Worm (Caenorhabditis elegans) whole organism, young adult: ENCODE results near the gene lhpp-1.

Experiments
- B0019.2 ChIP-seq: fragments of 200-800 bp; sonication (Bioruptor generic); conservative IDR thresholded peaks from 2 replicates; pipeline ENCODE4 v1.3.6; 2022; ENCODE audit warnings: missing genetic modification reagents, missing genetic modification characterization, missing compliant biosample characterization
- C06A6.2 ChIP-seq: fragments of 200-800 bp; sonication (Bioruptor generic); conservative IDR thresholded peaks from 2 replicates; pipeline ENCODE4 v1.3.6; 2022; ENCODE audit warnings: missing genetic modification characterization, missing compliant biosample characterization
- D2030.7 ChIP-seq: fragments of 200-800 bp; sonication (Bioruptor generic); IDR thresholded peaks from 2 replicates; pipeline ENCODE4 v1.3.6; 2022; ENCODE audit warnings: missing genetic modification reagents, missing genetic modification characterization, missing compliant biosample characterization
- F23B12.7 ChIP-seq: sonication (generic microtip); optimal IDR thresholded peaks from 2 replicates; lab custom pipeline; 2017; ENCODE audit warnings: missing genetic modification characterization, mild to moderate bottlenecking, missing compliant biosample characterization, antibody characterized with exemption, moderate library complexity; ENCODE audit not compliant: insufficient read depth
- F37B4.10 ChIP-seq: fragments of 200-800 bp; sonication (Bioruptor generic); IDR thresholded peaks from 2 replicates; pipeline ENCODE4 v1.3.6; 2022; ENCODE audit warnings: missing genetic modification characterization, missing compliant biosample characterization
- F57C9.4 ChIP-seq: sonication (generic microtip); optimal IDR thresholded peaks from 2 replicates; lab custom pipeline; 2017; ENCODE audit warnings: mild to moderate bottlenecking, missing genetic modification characterization, missing compliant biosample characterization
- Y53F4B.3 ChIP-seq: fragments of 200-800 bp; sonication (Bioruptor generic); IDR thresholded peaks from 2 replicates; pipeline ENCODE4 v1.3.6; 2022; ENCODE audit warnings: missing genetic modification reagents, missing genetic modification characterization, missing compliant biosample characterization
- Y53G8AR.9 ChIP-seq: fragments of 200-800 bp; sonication (Bioruptor generic); conservative IDR thresholded peaks from 2 replicates; pipeline ENCODE4 v1.3.6; 2022; ENCODE audit warnings: missing genetic modification reagents, missing genetic modification characterization, missing compliant biosample characterization
- Y79H2A.3 ChIP-seq: fragments of 200-800 bp; sonication (Bioruptor generic); conservative IDR thresholded peaks from 2 replicates; pipeline ENCODE4 v1.3.6; 2022; ENCODE audit warnings: missing genetic modification reagents, missing genetic modification characterization, missing compliant biosample characterization
- ZK185.1 ChIP-seq: sonication (generic microtip); optimal IDR thresholded peaks from 2 replicates; lab custom pipeline; 2016; ENCODE audit warnings: mild to moderate bottlenecking, missing genetic modification characterization, missing compliant biosample characterization; ENCODE audit not compliant: poor library complexity, severe bottlenecking
- ama-1 ChIP-seq, 3 experiments: fragments of 150-350 bp in 1 of 3; sonication (generic microtip) in 2 of 3; optimal IDR thresholded peaks; 2 replicates each; lab custom pipeline; 2014 to 2018; ENCODE audit warnings: missing biosample characterization in 2 of 3, missing genetic modification characterization in 2 of 3, missing genetic modification reagents in 2 of 3
- atf-7 ChIP-seq: sonication (generic microtip); optimal IDR thresholded peaks from 2 replicates; lab custom pipeline; 2017; ENCODE audit warnings: mild to moderate bottlenecking, missing genetic modification characterization, missing compliant biosample characterization
- bed-2 ChIP-seq: fragments of 200-800 bp; sonication (Bioruptor generic); IDR thresholded peaks from 2 replicates; pipeline ENCODE4 v1.3.6; 2022; ENCODE audit warnings: missing genetic modification reagents, missing genetic modification characterization, missing compliant biosample characterization
- ccch-3 ChIP-seq: fragments of 200-800 bp; sonication (Bioruptor generic); optimal IDR thresholded peaks from 2 replicates; lab custom pipeline; 2018; ENCODE audit warnings: mild to moderate bottlenecking, missing genetic modification characterization, missing compliant biosample characterization
- ceh-91 ChIP-seq: fragments of 200-800 bp; sonication (Bioruptor generic); IDR thresholded peaks from 2 replicates; pipeline ENCODE4 v1.3.6; 2022; ENCODE audit warnings: missing genetic modification reagents, missing genetic modification characterization, missing compliant biosample characterization
- die-1 ChIP-seq: sonication (generic microtip); optimal IDR thresholded peaks from 2 replicates; lab custom pipeline; 2016; ENCODE audit warnings: missing genotype, mild to moderate bottlenecking, missing genetic modification characterization, missing compliant biosample characterization
- dpl-1 ChIP-seq: fragments of 150-350 bp; optimal IDR thresholded peaks from 2 replicates; lab custom pipeline; 2014; ENCODE audit warnings: missing biosample characterization, missing genetic modification reagents, missing genetic modification characterization
- ekl-4 ChIP-seq: fragments of 200-800 bp; sonication (Bioruptor generic); IDR thresholded peaks from 2 replicates; pipeline ENCODE4 v1.3.6; 2022; ENCODE audit warnings: missing genetic modification reagents, missing genetic modification characterization, missing compliant biosample characterization
- hmg-1.2 ChIP-seq: fragments of 200-800 bp; sonication (Bioruptor generic); IDR thresholded peaks from 2 replicates; pipeline ENCODE4 v1.3.6; 2022; ENCODE audit warnings: missing genetic modification reagents, missing genetic modification characterization, missing compliant biosample characterization
- hrde-1 ChIP-seq: sonication (generic microtip); optimal IDR thresholded peaks from 2 replicates; lab custom pipeline; 2016; ENCODE audit warnings: missing genetic modification characterization, mild to moderate bottlenecking, missing compliant biosample characterization, moderate library complexity, missing genotype, missing genetic modification reagents, borderline replicate concordance
- hsf-1 ChIP-seq: fragments of 200-800 bp; sonication (Bioruptor generic); IDR thresholded peaks from 2 replicates; pipeline ENCODE4 v1.3.6; 2022; ENCODE audit warnings: missing genetic modification reagents, missing genetic modification characterization, missing compliant biosample characterization
- let-526 ChIP-seq: fragments of 200-800 bp; sonication (Bioruptor generic); IDR thresholded peaks from 2 replicates; pipeline ENCODE4 v1.3.6; 2022; ENCODE audit warnings: missing genetic modification reagents, missing genetic modification characterization, missing compliant biosample characterization
- lin-26 ChIP-seq: fragments of 200-800 bp; sonication (Bioruptor generic); IDR thresholded peaks from 2 replicates; pipeline ENCODE4 v1.3.6; 2022; ENCODE audit warnings: missing genetic modification reagents, missing genetic modification characterization, missing compliant biosample characterization
- lin-35 ChIP-seq, 3 experiments: fragments of 150-350 bp in 2 of 3; sonication (generic microtip) in 1 of 3; optimal IDR thresholded peaks; 2 replicates each; lab custom pipeline; 2014 to 2018; ENCODE audit warnings: missing biosample characterization in 3 of 3, missing genetic modification characterization in 3 of 3, missing genetic modification reagents in 3 of 3
- lsy-27 ChIP-seq: sonication (generic microtip); optimal IDR thresholded peaks from 2 replicates; lab custom pipeline; 2017; ENCODE audit warnings: missing genetic modification characterization, mild to moderate bottlenecking, missing compliant biosample characterization, antibody characterized with exemption, missing genotype, borderline replicate concordance; ENCODE audit not compliant: insufficient read depth
- madf-6 ChIP-seq: fragments of 200-800 bp; sonication (Bioruptor generic); IDR thresholded peaks from 2 replicates; pipeline ENCODE4 v1.3.6; 2022; ENCODE audit warnings: missing genetic modification reagents, missing genetic modification characterization, missing compliant biosample characterization
- mcd-1 ChIP-seq: fragments of 200-800 bp; sonication (Bioruptor generic); IDR thresholded peaks from 2 replicates; pipeline ENCODE4 v1.3.6; 2022; ENCODE audit warnings: missing genetic modification reagents, missing genetic modification characterization, missing compliant biosample characterization
- mel-28 ChIP-seq: sonication (generic microtip); optimal IDR thresholded peaks from 2 replicates; lab custom pipeline; 2016; ENCODE audit warnings: borderline replicate concordance, mild to moderate bottlenecking, missing genetic modification characterization, missing compliant biosample characterization
- nfya-1 ChIP-seq: sonication (generic microtip); optimal IDR thresholded peaks from 2 replicates; lab custom pipeline; 2017; ENCODE audit warnings: antibody characterized with exemption, missing compliant biosample characterization, missing genetic modification characterization, borderline replicate concordance; ENCODE audit not compliant: insufficient read depth
- nfyb-1 ChIP-seq: fragments of 200-800 bp; sonication (Bioruptor generic); IDR thresholded peaks from 2 replicates; pipeline ENCODE4 v1.3.6; 2022; ENCODE audit warnings: missing genetic modification reagents, missing genetic modification characterization, missing compliant biosample characterization
- nhr-179 ChIP-seq: sonication (generic microtip); optimal IDR thresholded peaks from 2 replicates; lab custom pipeline; 2016; ENCODE audit warnings: mild to moderate bottlenecking, missing genetic modification characterization, missing compliant biosample characterization
- nhr-80 ChIP-seq: sonication (generic microtip); optimal IDR thresholded peaks from 2 replicates; lab custom pipeline; 2016; ENCODE audit warnings: missing genetic modification characterization, missing compliant biosample characterization
- rcor-1 ChIP-seq: fragments of 200-800 bp; sonication (Bioruptor generic); IDR thresholded peaks from 2 replicates; pipeline ENCODE4 v1.3.6; 2022; ENCODE audit warnings: missing genetic modification reagents, missing genetic modification characterization, missing compliant biosample characterization
- rec-8 ChIP-seq, 2 experiments: sonication (generic microtip); optimal IDR thresholded peaks; 2 replicates each; lab custom pipeline; 2016; ENCODE audit warnings: mild to moderate bottlenecking in 2 of 2, missing genetic modification characterization in 2 of 2, missing genetic modification reagents in 2 of 2, missing genotype in 2 of 2, missing biosample characterization in 1 of 2, missing compliant biosample characterization in 1 of 2, moderate library complexity in 1 of 2
- sea-2 ChIP-seq: fragments of 200-800 bp; sonication (Bioruptor generic); IDR thresholded peaks from 2 replicates; pipeline ENCODE4 v1.3.6; 2022; ENCODE audit warnings: missing genetic modification characterization, missing compliant biosample characterization
- snpc-4 ChIP-seq, 5 experiments: fragments of 150-350 bp in 1 of 5; sonication (generic microtip) in 4 of 5; optimal IDR thresholded peaks; 2 replicates each; lab custom pipeline; 2014 to 2018; ENCODE audit warnings: missing genetic modification characterization in 5 of 5, missing biosample characterization in 3 of 5, antibody characterized with exemption in 2 of 5, mild to moderate bottlenecking in 2 of 5, missing compliant biosample characterization in 2 of 5, missing genotype in 2 of 5, moderate library complexity in 2 of 5, missing genetic modification reagents in 1 of 5
- tbp1 ChIP-seq: fragments of 200-800 bp; sonication (Bioruptor generic); optimal IDR thresholded peaks from 2 replicates; lab custom pipeline; 2018; ENCODE audit warnings: mild to moderate bottlenecking, missing genetic modification characterization, missing compliant biosample characterization
- tbx-9 ChIP-seq: sonication (generic microtip); optimal IDR thresholded peaks from 2 replicates; lab custom pipeline; 2016; ENCODE audit warnings: borderline replicate concordance, missing genetic modification characterization, inconsistent platforms, missing compliant biosample characterization
- unc-130 ChIP-seq: sonication (generic microtip); optimal IDR thresholded peaks from 2 replicates; lab custom pipeline; 2016; ENCODE audit warnings: missing genetic modification reagents, missing genetic modification characterization, missing compliant biosample characterization
- zfh-2 ChIP-seq: fragments of 200-800 bp; sonication (Bioruptor generic); conservative IDR thresholded peaks from 2 replicates; pipeline ENCODE4 v1.3.6; 2022; ENCODE audit warnings: missing genetic modification reagents, missing genetic modification characterization, missing compliant biosample characterization
- ztf-25 ChIP-seq: fragments of 200-800 bp; sonication (Bioruptor generic); IDR thresholded peaks from 2 replicates; pipeline ENCODE4 v1.3.6; 2022; ENCODE audit warnings: missing genetic modification reagents, missing genetic modification characterization, missing compliant biosample characterization
- ztf-26 ChIP-seq: sonication (generic microtip); optimal IDR thresholded peaks from 2 replicates; lab custom pipeline; 2017; ENCODE audit warnings: missing genetic modification characterization, missing compliant biosample characterization
- ztf-6 ChIP-seq: fragments of 200-800 bp; sonication (Bioruptor generic); IDR thresholded peaks from 2 replicates; pipeline ENCODE4 v1.3.6; 2022; ENCODE audit warnings: missing genetic modification reagents, missing genetic modification characterization, missing compliant biosample characterization

lhpp-1 gene

ce11 chrV:12082932-12083331, 28.7 kb downstream of the lhpp-1 start, which contains the start of gene R07B7.10:
TSS of gene R07B7.10 (plus strand) at chrV:12083216.
- TF ChIP-seq bed-2 (GFP tag; lab: Robert Waterston, UW) (no peak), hmg-1.2 (peak; percentile 75; the same call in 1 of the 2 replicates), lsy-27 (tag; lab: Kevin White, UChicago) (no peak), tbp1 (GFP tag; lab: Kevin White, UChicago) (no peak), ztf-25 (GFP tag; lab: Robert Waterston, UW) (no peak)

DNA sequence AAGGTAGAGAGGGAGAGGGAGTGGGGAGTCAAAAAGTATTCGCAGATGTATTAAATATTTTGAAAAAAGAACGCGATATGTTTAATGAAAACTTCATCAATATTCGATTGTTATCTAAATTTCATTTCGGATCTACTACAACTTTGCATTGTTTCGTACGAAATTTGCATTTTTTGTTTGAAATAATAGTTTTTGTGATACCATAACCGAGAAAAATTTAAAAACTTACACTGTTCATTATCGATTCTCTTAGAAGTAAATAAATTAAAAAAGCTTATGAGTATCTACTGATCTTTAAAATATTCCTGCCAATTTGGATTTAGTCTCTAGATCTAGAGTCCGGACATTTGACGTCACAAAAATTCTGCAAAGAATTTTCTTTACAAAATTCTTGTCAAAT, 31.3 kb downstream of the lhpp-1 start, which contains the start of gene R07B7.9:
R07B7.9 (minus strand) TSS at position 101 of the 400 bp plus-strand sequence.
- TF ChIP-seq ZK185.1 (tag; lab: Kevin White, UChicago) = no peak
- TF ChIP-seq F23B12.7 (tag; lab: Kevin White, UChicago) = no peak
- no peak for TF ChIP-seq D2030.7 (GFP tag; lab: Robert Waterston, UW)
- TF ChIP-seq F37B4.10 (GFP tag; lab: Robert Waterston, UW) = no peak
- TF ChIP-seq Y53G8AR.9 = no peak
- no peak for TF ChIP-seq die-1 (tag; lab: Kevin White, UChicago)
- no peak for TF ChIP-seq ama-1 (optimal IDR thresholded peaks at IDR 0.05; lab: Kevin White, UChicago)
- TF ChIP-seq ama-1 (GFP tag; optimal IDR thresholded peaks at IDR 0.05; lab: Kevin White, UChicago) = no peak
- no peak for TF ChIP-seq let-526
- TF ChIP-seq ztf-6 = no peak
- TF ChIP-seq madf-6 (GFP tag; lab: Robert Waterston, UW) = no peak
- TF ChIP-seq mel-28 (tag; lab: Kevin White, UChicago) = no peak
- no peak for TF ChIP-seq snpc-4 (GFP tag; optimal IDR thresholded peaks at IDR 0.05; lab: Kevin White, UChicago)
- no peak for TF ChIP-seq snpc-4 (tag; optimal IDR thresholded peaks at IDR 0.05; lab: Kevin White, UChicago)
- TF ChIP-seq F57C9.4 (tag; lab: Kevin White, UChicago) = no peak
- no peak for TF ChIP-seq unc-130 (GFP tag; lab: Kevin White, UChicago)
- TF ChIP-seq nfya-1 (tag; lab: Kevin White, UChicago) = no peak
- TF ChIP-seq Y53F4B.3 (GFP tag; lab: Robert Waterston, UW) = no peak
- TF ChIP-seq zfh-2 (GFP tag; lab: Robert Waterston, UW) = no peak
- TF ChIP-seq B0019.2 = no peak
- TF ChIP-seq sea-2 (GFP tag; lab: Robert Waterston, UW) = no peak

ce11 chrV:12075983-12076382, 35.6 kb downstream of the lhpp-1 start:
- TF ChIP-seq nfyb-1 (GFP tag; lab: Robert Waterston, UW) (no peak), nhr-80 (tag; lab: Kevin White, UChicago) (peak; percentile 75), ztf-26 (no peak), lin-35 (GFP tag; optimal IDR thresholded peaks at IDR 0.05; lab: Kevin White, UChicago) (no peak), F23B12.7 (tag; lab: Kevin White, UChicago) (peak; percentile 37), ekl-4 (GFP tag; lab: Robert Waterston, UW) (no peak)

ce11 chrV:12074886-12075285, 36.7 kb downstream of the lhpp-1 start, which contains the start of gene R07B7.6:
TSS of gene R07B7.6 (minus strand) at chrV:12074986.
- TF ChIP-seq sea-2 (GFP tag; lab: Robert Waterston, UW) = no peak
- TF ChIP-seq atf-7 = no peak
- TF ChIP-seq ztf-25 (GFP tag; lab: Robert Waterston, UW) = no peak
- no peak for TF ChIP-seq Y79H2A.3 (GFP tag; lab: Robert Waterston, UW)
- no peak for TF ChIP-seq nhr-179 (tag; lab: Kevin White, UChicago)
- TF ChIP-seq lin-26 (GFP tag; lab: Robert Waterston, UW) = no peak
- TF ChIP-seq hmg-1.2 = no peak
- TF ChIP-seq C06A6.2 (GFP tag; lab: Robert Waterston, UW) = no peak
- TF ChIP-seq rcor-1 (GFP tag; lab: Robert Waterston, UW) = no peak
- TF ChIP-seq hrde-1 (tag; lab: Kevin White, UChicago) = no peak
- no peak for TF ChIP-seq tbx-9 (tag; lab: Kevin White, UChicago)
- TF ChIP-seq ccch-3 = no peak
- no peak for TF ChIP-seq mcd-1 (GFP tag; lab: Robert Waterston, UW)
- TF ChIP-seq dpl-1 (GFP tag; lab: Kevin White, UChicago) = no peak
- TF ChIP-seq ceh-91 (GFP tag; lab: Robert Waterston, UW) = no peak
- TF ChIP-seq hsf-1 (GFP tag; lab: Robert Waterston, UW) = no peak
- TF ChIP-seq rec-8 (tag; optimal IDR thresholded peaks at IDR 0.05; lab: Kevin White, UChicago) = no peak
